Fruit fly (Drosophila melanogaster) whole organism, embryonic: ENCODE data around the gene Ctr9.
A peak's percentile ranks its signal among the peaks of the same experiment; 100 is the strongest.

Source experiments
- Abd-B ChIP-seq: fragments of 200-800 bp; sonication (Bioruptor generic); optimal IDR thresholded peaks from 2 replicates; lab custom pipeline; 2018; ENCODE audit warnings: missing biosample characterization, mild to moderate bottlenecking, missing genetic modification characterization, moderate library complexity
- Atf-2 ChIP-seq: fragments of 200-800 bp; sonication (Bioruptor generic); optimal IDR thresholded peaks from 2 replicates; lab custom pipeline; 2016; ENCODE audit warnings: missing biosample characterization, missing genetic modification characterization
- CG10147 ChIP-seq: fragments of 200-800 bp; sonication (Bioruptor generic); optimal IDR thresholded peaks from 2 replicates; lab custom pipeline; 2019; ENCODE audit warnings: missing biosample characterization, mild to moderate bottlenecking, missing genetic modification characterization, moderate library complexity
- CG10274 ChIP-seq: fragments of 200-800 bp; sonication (Bioruptor generic); optimal IDR thresholded peaks from 3 replicates; lab custom pipeline; 2017; ENCODE audit warnings: missing biosample characterization, mild to moderate bottlenecking, missing genetic modification characterization
- CG10543 ChIP-seq: fragments of 200-800 bp; sonication (Bioruptor generic); optimal IDR thresholded peaks from 3 replicates; lab custom pipeline; 2017; ENCODE audit warnings: missing biosample characterization, mild to moderate bottlenecking, missing genetic modification characterization, moderate library complexity
- CG11504 ChIP-seq: fragments of 200-800 bp; sonication (Bioruptor generic); optimal IDR thresholded peaks from 3 replicates; lab custom pipeline; 2019; ENCODE audit warnings: missing biosample characterization, mild to moderate bottlenecking, missing genetic modification characterization, moderate library complexity
- CG12104 ChIP-seq: fragments of 200-800 bp; sonication (Bioruptor generic); optimal IDR thresholded peaks from 3 replicates; lab custom pipeline; 2016; ENCODE audit warnings: missing biosample characterization, missing genetic modification characterization
- CG12236 ChIP-seq: fragments of 200-800 bp; sonication (Bioruptor generic); optimal IDR thresholded peaks from 2 replicates; lab custom pipeline; 2016; ENCODE audit warnings: missing biosample characterization, missing genetic modification characterization
- CG14860 ChIP-seq: fragments of 200-800 bp; sonication (Bioruptor generic); IDR thresholded peaks from 3 replicates; pipeline ENCODE4 v1.3.6; 2022; ENCODE audit warnings: missing biosample characterization, missing genetic modification characterization; ENCODE audit not compliant: partially characterized antibody
- CG15514 ChIP-seq: fragments of 200-800 bp; sonication (Bioruptor generic); optimal IDR thresholded peaks from 3 replicates; lab custom pipeline; 2017; ENCODE audit warnings: missing biosample characterization, missing genetic modification characterization, mild to moderate bottlenecking, moderate library complexity, missing genetic modification reagents
- CG17361 ChIP-seq: fragments of 200-800 bp; sonication (Bioruptor generic); IDR thresholded peaks from 3 replicates; pipeline ENCODE4 v1.3.6; 2022; ENCODE audit warnings: missing biosample characterization, missing genetic modification characterization
- CG17568 ChIP-seq: fragments of 200-800 bp; sonication (Bioruptor generic); optimal IDR thresholded peaks from 2 replicates; lab custom pipeline; 2018; ENCODE audit warnings: missing biosample characterization, mild to moderate bottlenecking, missing genetic modification characterization, moderate library complexity
- CG17829 ChIP-seq: fragments of 200-800 bp; optimal IDR thresholded peaks from 2 replicates; lab custom pipeline; 2019; ENCODE audit warnings: missing biosample characterization, mild to moderate bottlenecking, missing genetic modification characterization, moderate library complexity
- CG2116 ChIP-seq: fragments of 200-800 bp; sonication (Bioruptor generic); optimal IDR thresholded peaks from 3 replicates; lab custom pipeline; 2018; ENCODE audit warnings: missing biosample characterization, mild to moderate bottlenecking, missing genetic modification characterization
- CG2199 ChIP-seq: fragments of 200-800 bp; sonication (Bioruptor generic); IDR thresholded peaks from 3 replicates; pipeline ENCODE4 v1.3.6; 2022; ENCODE audit warnings: missing biosample characterization, missing genetic modification characterization
- CG2889 ChIP-seq: fragments of 200-800 bp; sonication (Bioruptor generic); IDR thresholded peaks from 3 replicates; pipeline ENCODE4 v1.3.6; 2022; ENCODE audit warnings: missing biosample characterization, missing genetic modification characterization
- CG34224 ChIP-seq: fragments of 200-800 bp; sonication (Bioruptor generic); IDR thresholded peaks from 3 replicates; pipeline ENCODE4 v1.3.6; 2022; ENCODE audit warnings: missing biosample characterization, missing genetic modification characterization; ENCODE audit not compliant: partially characterized antibody
- CG5953 ChIP-seq: fragments of 200-800 bp; sonication (Bioruptor generic); IDR thresholded peaks from 2 replicates; pipeline ENCODE4 v1.3.6; 2022; ENCODE audit warnings: missing biosample characterization, missing genetic modification characterization
- CG7786 ChIP-seq: fragments of 200-800 bp; sonication (Bioruptor generic); optimal IDR thresholded peaks from 2 replicates; lab custom pipeline; 2016; ENCODE audit warnings: missing biosample characterization, missing genetic modification characterization
- Dek ChIP-seq: fragments of 200-800 bp; sonication (Bioruptor generic); optimal IDR thresholded peaks from 3 replicates; lab custom pipeline; 2019; ENCODE audit warnings: missing biosample characterization, mild to moderate bottlenecking, missing genetic modification characterization, moderate library complexity
- Dip3 ChIP-seq: fragments of 200-800 bp; sonication (Bioruptor generic); optimal IDR thresholded peaks from 3 replicates; lab custom pipeline; 2016; ENCODE audit warnings: missing biosample characterization, missing genetic modification characterization
- Dll ChIP-seq: fragments of 200-800 bp; sonication (Bioruptor generic); IDR thresholded peaks from 4 replicates; pipeline ENCODE4 v1.3.6; 2022; ENCODE audit warnings: missing biosample characterization, missing genetic modification characterization; ENCODE audit not compliant: partially characterized antibody
- Doc3 ChIP-seq: fragments of 200-800 bp; sonication (Bioruptor generic); IDR thresholded peaks from 3 replicates; pipeline ENCODE4 v1.3.6; 2022; ENCODE audit warnings: missing biosample characterization, missing genetic modification characterization; ENCODE audit not compliant: partially characterized antibody
- HHEX ChIP-seq: fragments of 200-800 bp; sonication (Bioruptor generic); optimal IDR thresholded peaks from 3 replicates; lab custom pipeline; 2017; ENCODE audit warnings: missing biosample characterization, mild to moderate bottlenecking, missing genetic modification characterization, missing genetic modification reagents
- HLHmδ ChIP-seq: fragments of 200-800 bp; sonication (Bioruptor generic); optimal IDR thresholded peaks from 2 replicates; lab custom pipeline; 2018; ENCODE audit warnings: missing biosample characterization, mild to moderate bottlenecking, missing genetic modification characterization, moderate library complexity
- HmgD ChIP-seq: fragments of 200-800 bp; sonication (Bioruptor generic); optimal IDR thresholded peaks from 3 replicates; lab custom pipeline; 2016; ENCODE audit warnings: missing biosample characterization, missing genetic modification characterization
- Lhr ChIP-seq: fragments of 200-800 bp; sonication (Bioruptor generic); optimal IDR thresholded peaks from 3 replicates; lab custom pipeline; 2017; ENCODE audit warnings: mild to moderate bottlenecking, missing biosample characterization, missing genetic modification reagents, missing genetic modification characterization
- Meics ChIP-seq: fragments of 200-800 bp; sonication (Bioruptor generic); optimal IDR thresholded peaks from 2 replicates; lab custom pipeline; 2017; ENCODE audit warnings: missing biosample characterization, mild to moderate bottlenecking, missing genetic modification characterization
- Nf-YB ChIP-seq: fragments of 200-800 bp; sonication (Bioruptor generic); optimal IDR thresholded peaks from 3 replicates; lab custom pipeline; 2019; ENCODE audit warnings: missing biosample characterization, mild to moderate bottlenecking, missing genetic modification characterization, moderate library complexity
- Optix ChIP-seq: fragments of 200-800 bp; sonication (Bioruptor generic); IDR thresholded peaks from 3 replicates; pipeline ENCODE4 v1.3.6; 2022; ENCODE audit warnings: missing biosample characterization, missing genetic modification characterization
- Rx ChIP-seq: fragments of 200-800 bp; sonication (Bioruptor generic); IDR thresholded peaks from 2 replicates; pipeline ENCODE4 v1.3.6; 2022; ENCODE audit warnings: missing biosample characterization, missing genetic modification characterization
- Tbp ChIP-seq: fragments of >200 bp; optimal IDR thresholded peaks from 2 replicates; lab custom pipeline; 2018; ENCODE audit warnings: missing biosample characterization, missing genetic modification characterization
- chif ChIP-seq, 2 experiments: fragments of 200-800 bp; sonication (Bioruptor generic); optimal IDR thresholded peaks; 3 replicates each; lab custom pipeline; 2016; ENCODE audit warnings: missing biosample characterization in 2 of 2, missing genetic modification characterization in 2 of 2
- dm ChIP-seq: fragments of 200-800 bp; sonication (Bioruptor generic); optimal IDR thresholded peaks from 3 replicates; lab custom pipeline; 2016; ENCODE audit warnings: missing biosample characterization, missing genetic modification characterization
- emc ChIP-seq: fragments of 200-800 bp; sonication (Bioruptor generic); optimal IDR thresholded peaks from 2 replicates; lab custom pipeline; 2016; ENCODE audit warnings: missing biosample characterization, missing genetic modification characterization
- gro ChIP-seq: fragments of 200-800 bp; sonication (Bioruptor generic); optimal IDR thresholded peaks from 2 replicates; lab custom pipeline; 2016; ENCODE audit warnings: missing biosample characterization, missing genetic modification characterization
- knrl ChIP-seq: fragments of 200-800 bp; sonication (Bioruptor generic); IDR thresholded peaks from 3 replicates; pipeline ENCODE4 v1.3.6; 2022; ENCODE audit warnings: missing biosample characterization, missing genetic modification characterization; ENCODE audit not compliant: partially characterized antibody
- luna ChIP-seq: fragments of 200-800 bp; sonication (Bioruptor generic); optimal IDR thresholded peaks from 2 replicates; lab custom pipeline; 2016; ENCODE audit warnings: missing biosample characterization, missing genetic modification characterization
- maf-S ChIP-seq: fragments of 200-800 bp; sonication (Bioruptor generic); optimal IDR thresholded peaks from 2 replicates; lab custom pipeline; 2016; ENCODE audit warnings: missing biosample characterization, missing genetic modification characterization
- pan ChIP-seq, 4 experiments: fragments of >200 bp in 3 of 4; fragments of 200-800 bp in 1 of 4; sonication (Bioruptor generic) in 1 of 4; optimal IDR thresholded peaks in 3 of 4; IDR thresholded peaks in 1 of 4; 2 replicates each; pipeline versions ENCODE4 v1.3.6 to Lab custom; 2017 to 2022; ENCODE audit warnings: missing biosample characterization in 2 of 4, missing genetic modification characterization in 2 of 4, mixed read lengths in 1 of 4
- peb ChIP-seq: fragments of 200-800 bp; sonication (Bioruptor generic); IDR thresholded peaks from 2 replicates; pipeline ENCODE4 v1.3.6; 2022; ENCODE audit warnings: missing biosample characterization, missing genetic modification characterization
- pho ChIP-seq: fragments of 200-800 bp; sonication (Bioruptor generic); optimal IDR thresholded peaks from 2 replicates; lab custom pipeline; 2016; ENCODE audit warnings: missing biosample characterization, missing genetic modification characterization
- run ChIP-seq: fragments of 200-800 bp; sonication (Bioruptor generic); optimal IDR thresholded peaks from 3 replicates; lab custom pipeline; 2018; ENCODE audit warnings: missing biosample characterization, mild to moderate bottlenecking, missing genetic modification characterization
- sd ChIP-seq: fragments of 200-800 bp; sonication (Bioruptor generic); optimal IDR thresholded peaks from 3 replicates; lab custom pipeline; 2018; ENCODE audit warnings: missing biosample characterization, mild to moderate bottlenecking, missing genetic modification characterization, moderate library complexity
- sens-2 ChIP-seq: fragments of 200-800 bp; sonication (Bioruptor generic); IDR thresholded peaks from 2 replicates; pipeline ENCODE4 v1.3.6; 2022; ENCODE audit warnings: missing biosample characterization, missing genetic modification characterization
- ssp ChIP-seq: fragments of 200-800 bp; sonication (Bioruptor generic); IDR thresholded peaks from 2 replicates; pipeline ENCODE4 v1.3.6; 2022; ENCODE audit warnings: missing biosample characterization, missing genetic modification characterization
- stwl ChIP-seq: fragments of 200-800 bp; sonication (Bioruptor generic); optimal IDR thresholded peaks from 3 replicates; lab custom pipeline; 2018; ENCODE audit warnings: missing biosample characterization, mild to moderate bottlenecking, missing genetic modification characterization, moderate library complexity
- tin ChIP-seq: fragments of 200-800 bp; sonication (Bioruptor generic); optimal IDR thresholded peaks from 3 replicates; lab custom pipeline; 2016; ENCODE audit warnings: missing biosample characterization, missing genetic modification characterization
- trem ChIP-seq: fragments of 200-800 bp; optimal IDR thresholded peaks from 3 replicates; lab custom pipeline; 2019; ENCODE audit warnings: missing biosample characterization, mild to moderate bottlenecking, missing genetic modification characterization, moderate library complexity
- zen2 ChIP-seq: fragments of 200-800 bp; sonication (Bioruptor generic); IDR thresholded peaks from 3 replicates; pipeline ENCODE4 v1.3.6; 2022; ENCODE audit warnings: missing biosample characterization, missing genetic modification characterization; ENCODE audit not compliant: partially characterized antibody

The Ctr9 gene

dm6 chr3L:1352065-1352464, 45.0 kb downstream of the Ctr9 start (continued):
- TF ChIP-seq CG2116, result peak; percentile 54
- peak; percentile 98 for TF ChIP-seq Doc3 (GFP tag; lab: Robert Waterston, UW)
- TF ChIP-seq ssp, result peak; percentile 31; the same call in 1 of the 2 replicates
- no peak for TF ChIP-seq CG10147 (GFP tag; lab: Kevin White, UChicago)
- TF ChIP-seq CG2199 (GFP tag; lab: Robert Waterston, UW), result no peak
- TF ChIP-seq Meics (GFP tag; lab: Kevin White, UChicago), result peak; percentile 32
- TF ChIP-seq HHEX, result no peak
- TF ChIP-seq CG17829 (tag; lab: Kevin White, UChicago), result peak; percentile 53
- TF ChIP-seq chif (GFP tag; optimal IDR thresholded peaks at IDR 0.05; lab: Kevin White, UChicago), result peak; percentile 3 to 30
- no peak for TF ChIP-seq luna (GFP tag; lab: Kevin White, UChicago)
- TF ChIP-seq sens-2, result no peak
- TF ChIP-seq Lhr (GFP tag; lab: Kevin White, UChicago), result peak; percentile 71
- TF ChIP-seq sd (tag; lab: Kevin White, UChicago), result peak; percentile 91
- TF ChIP-seq stwl, result peak; percentile 79
- TF ChIP-seq Atf-2 (GFP tag; lab: Kevin White, UChicago), result no peak
- TF ChIP-seq dm, result no peak
- peak; percentile 37 for TF ChIP-seq pho (GFP tag; lab: Kevin White, UChicago)
- TF ChIP-seq Rx, result no peak
- TF ChIP-seq CG12104 (GFP tag; lab: Kevin White, UChicago), result no peak
- TF ChIP-seq run (tag; lab: Kevin White, UChicago), result no peak
- peak; percentile 30 for TF ChIP-seq CG12236 (GFP tag; lab: Kevin White, UChicago)
- peak; percentile 84 for TF ChIP-seq zen2 (GFP tag; lab: Robert Waterston, UW)
- no peak for TF ChIP-seq CG5953
- TF ChIP-seq knrl (GFP tag; lab: Robert Waterston, UW), result peak; percentile 85
- peak; percentile 40; the same call in 2 of the 3 replicates for TF ChIP-seq CG17361 (GFP tag; lab: Robert Waterston, UW)
- no peak for TF ChIP-seq HLHmδ (GFP tag; lab: Kevin White, UChicago)
- TF ChIP-seq tin, result peak; percentile 31
- no peak for TF ChIP-seq CG10274
- TF ChIP-seq Tbp, result no peak
- TF ChIP-seq Dip3 (GFP tag; lab: Kevin White, UChicago), result no peak
- peak; percentile 37 for TF ChIP-seq trem (tag; lab: Kevin White, UChicago)
- peak; percentile 43 for TF ChIP-seq Abd-B (GFP tag; lab: Kevin White, UChicago)
- no peak for TF ChIP-seq CG2889
- peak; percentile 26 for TF ChIP-seq HmgD (GFP tag; lab: Kevin White, UChicago)
- no peak for TF ChIP-seq pan (optimal IDR thresholded peaks at IDR 0.05; lab: Kevin White, UChicago)
- peak in 1 of 2 experiments; percentile 52 for TF ChIP-seq pan (GFP tag; optimal IDR thresholded peaks at IDR 0.05 in 1 of 2, IDR thresholded peaks at IDR 0.05 in 1 of 2)
- no peak for TF ChIP-seq peb
- no peak for TF ChIP-seq CG10543 (GFP tag; lab: Kevin White, UChicago)
- TF ChIP-seq CG14860 (GFP tag; lab: Robert Waterston, UW), result peak; percentile 84
- TF ChIP-seq CG11504 (tag; lab: Kevin White, UChicago), result peak; percentile 48
- TF ChIP-seq Dek, result peak; percentile 6
- no peak for TF ChIP-seq maf-S (GFP tag; lab: Kevin White, UChicago)
- TF ChIP-seq CG17568 (GFP tag; lab: Kevin White, UChicago), result peak; percentile 32
- peak; percentile 0 for TF ChIP-seq Nf-YB (GFP tag; lab: Kevin White, UChicago)
- TF ChIP-seq gro (GFP tag; lab: Kevin White, UChicago), result peak; percentile 67
- TF ChIP-seq Dll (GFP tag; lab: Robert Waterston, UW), result peak; percentile 98
- no peak for TF ChIP-seq CG7786 (GFP tag; lab: Kevin White, UChicago)
- TF ChIP-seq emc (GFP tag; lab: Kevin White, UChicago), result no peak
- TF ChIP-seq CG34224 (GFP tag; lab: Robert Waterston, UW), result peak; percentile 92
- TF ChIP-seq CG15514 (GFP tag; lab: Kevin White, UChicago), result peak; percentile 48
- TF ChIP-seq Optix (GFP tag; lab: Robert Waterston, UW), result no peak
